Worm (Caenorhabditis elegans) whole organism, L2 larva: ENCODE data around the gene F13B12.2.

ENCODE experiments used
- C34F6.9 ChIP-seq: fragments of 150-350 bp; optimal IDR thresholded peaks from 2 replicates; lab custom pipeline; 2014; ENCODE audit warnings: missing biosample characterization, missing genetic modification characterization
- alr-1 ChIP-seq: fragments of 150-350 bp; optimal IDR thresholded peaks from 2 replicates; lab custom pipeline; 2014; ENCODE audit warnings: missing biosample characterization, missing genetic modification characterization
- ama-1 ChIP-seq: fragments of 150-350 bp; optimal IDR thresholded peaks from 2 replicates; lab custom pipeline; 2018; ENCODE audit warnings: inconsistent platforms
- ceh-16 ChIP-seq: fragments of 150-350 bp; optimal IDR thresholded peaks from 2 replicates; lab custom pipeline; 2014; ENCODE audit warnings: missing biosample characterization, missing genetic modification characterization
- egl-27 ChIP-seq: sonication (generic microtip); optimal IDR thresholded peaks from 3 replicates; lab custom pipeline; 2017; ENCODE audit warnings: missing biosample characterization, missing genetic modification reagents, missing genetic modification characterization
- elt-3 ChIP-seq: sonication (generic microtip); optimal IDR thresholded peaks from 2 replicates; lab custom pipeline; 2017; ENCODE audit warnings: missing biosample characterization, missing genetic modification characterization
- fos-1 ChIP-seq: fragments of 150-350 bp; optimal IDR thresholded peaks from 2 replicates; lab custom pipeline; 2014; ENCODE audit warnings: missing biosample characterization, missing genetic modification characterization
- lsy-2 ChIP-seq, 2 experiments: fragments of 150-350 bp in 1 of 2; sonication (generic microtip) in 1 of 2; optimal IDR thresholded peaks; 2 replicates each; lab custom pipeline; 2014 to 2017; ENCODE audit warnings: missing biosample characterization in 2 of 2, missing genetic modification characterization in 2 of 2
- nhr-237 ChIP-seq: fragments of 150-350 bp; optimal IDR thresholded peaks from 2 replicates; lab custom pipeline; 2014; ENCODE audit warnings: missing biosample characterization, missing genetic modification characterization
- sma-3 ChIP-seq: sonication (generic microtip); optimal IDR thresholded peaks from 2 replicates; lab custom pipeline; 2016; ENCODE audit warnings: missing genetic modification reagents, missing genetic modification characterization, missing compliant biosample characterization
- snpc-4 ChIP-seq: fragments of 150-350 bp; optimal IDR thresholded peaks from 2 replicates; lab custom pipeline; 2014; ENCODE audit warnings: missing biosample characterization, missing genetic modification characterization
- unc-39 ChIP-seq: fragments of 150-350 bp; optimal IDR thresholded peaks from 2 replicates; lab custom pipeline; 2014; ENCODE audit warnings: missing biosample characterization, missing genetic modification characterization
- zag-1 ChIP-seq: fragments of 150-350 bp; optimal IDR thresholded peaks from 2 replicates; lab custom pipeline; 2014; ENCODE audit warnings: missing biosample characterization, missing genetic modification characterization
- ztf-11 ChIP-seq: sonication (generic microtip); optimal IDR thresholded peaks from 2 replicates; lab custom pipeline; 2017; ENCODE audit warnings: missing biosample characterization, missing genetic modification characterization

- TF ChIP-seq lsy-2 (tag; optimal IDR thresholded peaks at IDR 0.05; lab: Kevin White, UChicago) = no peak
- no peak for TF ChIP-seq snpc-4 (tag; lab: Kevin White, UChicago)
- TF ChIP-seq elt-3 (tag; lab: Kevin White, UChicago) = no peak
- TF ChIP-seq nhr-237 = no peak
- no peak for TF ChIP-seq sma-3 (GFP tag; lab: Kevin White, UChicago)
- TF ChIP-seq egl-27 (tag; lab: Kevin White, UChicago) = no peak
- TF ChIP-seq ama-1 (lab: Kevin White, UChicago) = no peak
- TF ChIP-seq ztf-11 = no peak
- TF ChIP-seq ceh-16 (tag; lab: Kevin White, UChicago) = no peak
- no peak for TF ChIP-seq alr-1 (tag; lab: Kevin White, UChicago)
- no peak for TF ChIP-seq unc-39 (tag; lab: Kevin White, UChicago)
- TF ChIP-seq zag-1 = no peak
- no peak for TF ChIP-seq C34F6.9 (tag; lab: Kevin White, UChicago)
- TF ChIP-seq fos-1 (tag; lab: Kevin White, UChicago) = no peak
Observed at ce11 chrIV:10422230-10422629, 6.7 kb downstream of the F13B12.2 start.
